Worm (Caenorhabditis elegans) whole organism, L4 larva: ENCODE measurements around the gene Y22D7AL.7.

ENCODE experiments used
- Y105C5A.15 ChIP-seq: fragments of 200-800 bp; sonication (Bioruptor generic); IDR thresholded peaks from 2 replicates; pipeline ENCODE4 v1.3.6; 2022; ENCODE audit warnings: missing genetic modification characterization, missing compliant biosample characterization
- lsy-2 ChIP-seq, 2 experiments: fragments of 150-350 bp in 1 of 2; sonication (generic microtip) in 1 of 2; optimal IDR thresholded peaks; 2 replicates each; lab custom pipeline; 2014 to 2017; ENCODE audit warnings: missing biosample characterization in 2 of 2, missing genetic modification characterization in 2 of 2
- nhr-11 ChIP-seq: fragments of 150-350 bp; optimal IDR thresholded peaks from 2 replicates; lab custom pipeline; 2014; ENCODE audit warnings: missing biosample characterization, missing genetic modification characterization
- nhr-111 ChIP-seq: fragments of 200-800 bp; sonication (Bioruptor generic); optimal IDR thresholded peaks from 2 replicates; lab custom pipeline; 2018; ENCODE audit warnings: mild to moderate bottlenecking, missing genetic modification characterization, missing compliant biosample characterization
- unc-39 ChIP-seq: sonication (generic microtip); optimal IDR thresholded peaks from 2 replicates; lab custom pipeline; 2017; ENCODE audit warnings: missing biosample characterization, missing genetic modification characterization

DNA sequence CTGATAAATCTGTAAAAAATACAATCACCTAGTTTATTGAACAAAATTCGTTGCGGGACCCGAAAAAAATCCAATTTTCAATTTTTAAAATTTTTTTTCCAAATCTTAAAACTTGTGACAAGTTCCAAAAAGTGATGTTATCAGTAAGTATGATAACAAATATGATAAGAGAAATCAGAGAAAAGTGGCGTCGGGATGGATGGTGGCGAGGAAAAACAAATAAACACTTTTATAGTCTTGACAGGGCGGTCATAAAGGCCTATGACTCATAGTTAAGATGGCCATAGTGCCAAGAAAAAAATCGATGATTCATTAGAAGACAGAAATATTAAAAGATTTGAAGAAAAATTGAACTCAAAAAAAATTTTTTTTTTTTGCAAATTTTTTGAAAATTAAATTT, 26.1 kb downstream of the Y22D7AL.7 start:
- no peak for TF ChIP-seq unc-39 (tag; lab: Kevin White, UChicago)
- TF ChIP-seq nhr-11: no peak
- TF ChIP-seq nhr-111 (GFP tag; lab: Kevin White, UChicago): no peak
- TF ChIP-seq lsy-2 (tag; optimal IDR thresholded peaks at IDR 0.05; lab: Kevin White, UChicago): no peak
- no peak for TF ChIP-seq Y105C5A.15 (GFP tag; lab: Robert Waterston, UW)
